Worm (Caenorhabditis elegans) whole organism, L4 larva: ENCODE measurements around the gene sru-45.
A peak's percentile ranks its signal among the peaks of the same experiment; 100 is the strongest.

Source experiments
- T20F7.1 ChIP-seq: fragments of 200-800 bp; sonication (Bioruptor generic); optimal IDR thresholded peaks from 2 replicates; lab custom pipeline; 2018; ENCODE audit warnings: mild to moderate bottlenecking, missing genetic modification characterization, missing compliant biosample characterization
- ama-1 ChIP-seq: fragments of 150-350 bp; optimal IDR thresholded peaks from 2 replicates; lab custom pipeline; 2014; ENCODE audit warnings: inconsistent platforms, mixed read lengths
- fos-1 ChIP-seq: fragments of 150-350 bp; optimal IDR thresholded peaks from 2 replicates; lab custom pipeline; 2014; ENCODE audit warnings: missing biosample characterization, missing genetic modification characterization
- hlh-30 ChIP-seq: sonication (generic microtip); optimal IDR thresholded peaks from 2 replicates; lab custom pipeline; 2017; ENCODE audit warnings: antibody characterized with exemption, mild to moderate bottlenecking, missing genetic modification characterization, missing compliant biosample characterization; ENCODE audit not compliant: insufficient read depth
- mep-1 ChIP-seq: fragments of 150-350 bp; sonication (generic microtip); optimal IDR thresholded peaks from 3 replicates; lab custom pipeline; 2014; ENCODE audit warnings: missing biosample characterization, missing genetic modification characterization
- nhr-10 ChIP-seq: fragments of 150-350 bp; optimal IDR thresholded peaks from 2 replicates; lab custom pipeline; 2014; ENCODE audit warnings: missing biosample characterization, missing genetic modification characterization
- nhr-11 ChIP-seq: fragments of 150-350 bp; optimal IDR thresholded peaks from 2 replicates; lab custom pipeline; 2014; ENCODE audit warnings: missing biosample characterization, missing genetic modification characterization
- nhr-111 ChIP-seq: fragments of 200-800 bp; sonication (Bioruptor generic); optimal IDR thresholded peaks from 2 replicates; lab custom pipeline; 2018; ENCODE audit warnings: mild to moderate bottlenecking, missing genetic modification characterization, missing compliant biosample characterization
- nhr-6 ChIP-seq: fragments of 150-350 bp; optimal IDR thresholded peaks from 2 replicates; lab custom pipeline; 2014; ENCODE audit warnings: missing biosample characterization, missing genetic modification characterization
- nhr-76 ChIP-seq: fragments of 150-350 bp; optimal IDR thresholded peaks from 2 replicates; lab custom pipeline; 2014; ENCODE audit warnings: missing biosample characterization, missing genetic modification characterization
- nhr-77 ChIP-seq: fragments of 150-350 bp; optimal IDR thresholded peaks from 2 replicates; lab custom pipeline; 2014; ENCODE audit warnings: missing biosample characterization, missing genetic modification characterization
- snpc-4 ChIP-seq: fragments of 150-350 bp; optimal IDR thresholded peaks from 2 replicates; lab custom pipeline; 2014; ENCODE audit warnings: missing biosample characterization, missing genetic modification characterization
- unc-130 ChIP-seq: sonication (generic microtip); optimal IDR thresholded peaks from 2 replicates; lab custom pipeline; 2016; ENCODE audit warnings: missing genetic modification reagents, missing genetic modification characterization, missing compliant biosample characterization

DNA sequence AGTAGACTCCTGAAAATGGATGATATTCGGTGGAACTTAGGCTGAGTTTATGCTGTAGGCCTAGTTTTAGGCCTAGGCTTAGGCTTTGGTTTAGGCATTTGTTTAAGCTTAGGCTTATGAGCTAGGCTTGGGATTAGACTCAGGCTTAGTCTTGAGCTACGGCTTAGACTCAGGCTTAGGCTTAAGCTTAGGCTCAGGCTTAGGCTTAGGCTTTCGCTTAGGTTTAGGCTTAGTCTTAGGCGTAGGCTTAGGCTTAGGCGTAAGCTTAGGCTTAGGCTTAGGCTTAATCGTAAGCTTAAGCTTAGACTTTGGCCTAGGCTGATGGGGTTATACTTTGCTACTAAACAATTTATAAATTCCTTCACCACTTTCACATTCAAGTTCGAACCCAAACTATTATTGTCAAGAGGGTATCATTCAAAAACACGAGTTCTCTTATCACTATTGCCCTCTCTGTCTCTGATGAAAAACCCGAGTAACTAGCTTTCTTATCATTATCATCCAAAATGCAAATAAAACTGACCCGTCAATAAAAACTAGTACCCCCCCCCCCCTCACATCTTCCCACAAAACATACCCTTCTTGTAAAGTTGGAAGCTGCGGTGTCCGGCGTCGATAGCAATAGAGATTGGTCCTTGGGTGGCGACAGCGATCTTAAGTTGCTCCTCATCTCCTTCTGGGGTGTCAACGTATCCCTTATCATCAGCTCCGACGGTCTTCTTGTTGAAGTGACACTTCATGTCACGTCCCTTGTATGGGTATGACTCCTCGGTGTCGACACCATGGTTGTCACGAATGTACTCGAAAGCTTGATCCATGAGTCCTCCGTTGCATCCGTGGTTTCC lies 27.4 kb downstream of the sru-45 start:
- TF ChIP-seq unc-130 (GFP tag; lab: Kevin White, UChicago), result no peak
- TF ChIP-seq nhr-6 (tag; lab: Kevin White, UChicago), result no peak
- no peak for TF ChIP-seq nhr-11 (tag; lab: Kevin White, UChicago)
- no peak for TF ChIP-seq ama-1
- no peak for TF ChIP-seq fos-1
- TF ChIP-seq T20F7.1 (GFP tag; lab: Kevin White, UChicago), result peak; percentile 32
- TF ChIP-seq nhr-76 (tag; lab: Kevin White, UChicago), result no peak
- TF ChIP-seq nhr-10 (tag; lab: Kevin White, UChicago), result no peak
- TF ChIP-seq hlh-30 (tag; lab: Kevin White, UChicago), result peak; percentile 43
- TF ChIP-seq mep-1 (tag; lab: Kevin White, UChicago), result no peak
- peak; percentile 37 for TF ChIP-seq nhr-77
- no peak for TF ChIP-seq nhr-111 (GFP tag; lab: Kevin White, UChicago)
- no peak for TF ChIP-seq snpc-4
